Worm (Caenorhabditis elegans): ENCODE data around the gene C54G10.1.

DNA sequence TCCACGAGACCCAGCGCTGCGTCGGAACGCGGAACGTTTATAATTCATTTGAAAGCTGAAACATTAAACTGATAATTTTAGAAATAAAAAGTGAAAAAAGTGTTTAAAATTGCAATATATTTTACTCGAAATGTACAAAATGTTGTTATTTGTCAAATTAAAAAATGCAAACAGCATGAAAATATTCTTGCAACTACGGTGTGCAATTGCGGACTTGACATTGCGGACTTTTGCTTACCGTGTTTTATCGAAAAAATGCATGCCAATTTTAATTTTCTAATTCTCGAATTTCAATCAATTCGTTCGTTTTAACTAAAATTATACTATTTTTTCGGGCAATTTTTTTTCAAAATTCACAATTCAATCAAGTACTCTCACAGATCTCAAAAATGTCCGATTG lies 28.7 kb upstream of the C54G10.1 start, which contains the start of the genes R11H6.5 and ccnk-1:
- TF ChIP-seq W03F9.2 (tag; optimal IDR thresholded peaks at IDR 0.05) (peak; percentile 62), him-1 (tag; optimal IDR thresholded peaks at IDR 0.05) (no peak)

Data from whole organism, L4/young adult.